Worm (Caenorhabditis elegans): ENCODE measurements around the gene daf-36.

DNA sequence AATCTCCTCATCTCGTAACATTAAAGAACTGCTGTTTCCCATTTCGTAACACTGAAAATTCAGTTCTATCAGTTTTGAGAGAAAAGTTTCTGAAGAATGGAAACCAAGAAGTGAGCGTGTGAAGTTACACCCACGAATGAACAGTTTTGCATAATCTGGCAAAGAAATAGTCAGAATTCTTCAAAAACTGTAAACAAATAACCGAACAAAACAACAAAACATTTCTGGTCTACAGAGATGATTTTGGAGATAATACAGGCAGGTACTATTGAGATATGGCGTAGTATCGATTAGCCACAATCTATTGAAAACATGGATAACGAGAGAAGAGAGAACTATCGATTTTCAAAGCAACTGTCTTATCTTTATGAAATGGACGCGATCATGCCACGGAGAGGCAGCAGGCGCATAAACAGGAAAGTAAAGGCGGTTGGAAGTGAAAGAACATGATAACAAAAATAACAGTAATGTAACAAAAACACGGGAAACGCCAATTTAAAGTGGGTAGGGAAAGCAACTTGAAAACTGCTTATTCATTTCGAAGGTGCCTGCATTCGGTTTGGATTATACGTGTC, 22.0 kb downstream of the daf-36 start, which contains the start of gene chpf-1:
- no peak for TF ChIP-seq elt-3 (tag; optimal IDR thresholded peaks at IDR 0.05)
- TF ChIP-seq unc-120 (tag; optimal IDR thresholded peaks at IDR 0.05; ENCODE audit: poor library complexity, severe bottlenecking) = no peak
- TF ChIP-seq M03D4.4 (tag; optimal IDR thresholded peaks at IDR 0.05) = no peak
- TF ChIP-seq snpc-4 (tag; optimal IDR thresholded peaks at IDR 0.05) = no peak

All from whole organism, mixed stage, embryonic.